Worm (Caenorhabditis elegans) whole organism, midembryonic: ENCODE measurements around the gene ZC443.4.

Source experiments
- T22C8.4 ChIP-seq: fragments of 200-800 bp; sonication (Bioruptor generic); IDR thresholded peaks from 2 replicates; pipeline ENCODE4 v1.3.6; 2022; ENCODE audit warnings: missing genetic modification characterization, missing compliant biosample characterization
- cog-1 ChIP-seq: sonication (generic microtip); optimal IDR thresholded peaks from 2 replicates; lab custom pipeline; 2016; ENCODE audit warnings: missing genetic modification characterization, missing compliant biosample characterization
- flt-1 ChIP-seq: fragments of 200-800 bp; sonication (Bioruptor generic); IDR thresholded peaks from 2 replicates; pipeline ENCODE4 v1.3.6; 2022; ENCODE audit warnings: missing genetic modification characterization, missing compliant biosample characterization
- klf-2 ChIP-seq: fragments of 200-800 bp; sonication (Bioruptor generic); conservative IDR thresholded peaks from 2 replicates; pipeline ENCODE4 v1.3.6; 2022; ENCODE audit warnings: missing genetic modification reagents, missing genetic modification characterization, missing compliant biosample characterization
- med-1 ChIP-seq: sonication (generic microtip); optimal IDR thresholded peaks from 2 replicates; lab custom pipeline; 2017; ENCODE audit warnings: missing genetic modification characterization, mild to moderate bottlenecking, missing compliant biosample characterization, antibody characterized with exemption, missing genetic modification reagents; ENCODE audit not compliant: insufficient read depth
- ref-1 ChIP-seq: fragments of 200-800 bp; sonication (Bioruptor generic); conservative IDR thresholded peaks from 2 replicates; pipeline ENCODE4 v1.3.6; 2022; ENCODE audit warnings: missing genetic modification reagents, missing genetic modification characterization, missing compliant biosample characterization
- tab-1 ChIP-seq: fragments of 200-800 bp; sonication (Bioruptor generic); IDR thresholded peaks from 2 replicates; pipeline ENCODE4 v1.3.6; 2022; ENCODE audit warnings: missing genetic modification characterization, missing compliant biosample characterization
- ztf-23 ChIP-seq: fragments of 200-800 bp; sonication (Bioruptor generic); IDR thresholded peaks from 2 replicates; pipeline ENCODE4 v1.3.6; 2022; ENCODE audit warnings: missing genetic modification reagents, missing genetic modification characterization, missing compliant biosample characterization
- ztf-29 ChIP-seq: fragments of 200-800 bp; sonication (Bioruptor generic); IDR thresholded peaks from 2 replicates; pipeline ENCODE4 v1.3.6; 2022; ENCODE audit warnings: missing genetic modification reagents, missing genetic modification characterization, missing compliant biosample characterization

The ZC443.4 gene

ce11 chrV:12792752-12793151 lies 26.9 kb downstream of the ZC443.4 start, which contains the start of gene ugt-5:
Gene ugt-5 (minus strand): TSS chrV:12792965.
- TF ChIP-seq med-1 (GFP tag; lab: Kevin White, UChicago) = no peak
- TF ChIP-seq cog-1 = no peak
- no peak for TF ChIP-seq ztf-23 (GFP tag; lab: Robert Waterston, UW)
- no peak for TF ChIP-seq tab-1 (GFP tag; lab: Robert Waterston, UW)
- no peak for TF ChIP-seq klf-2 (GFP tag; lab: Robert Waterston, UW)
- no peak for TF ChIP-seq ref-1 (GFP tag; lab: Robert Waterston, UW)
- no peak for TF ChIP-seq T22C8.4
- TF ChIP-seq ztf-29 (GFP tag; lab: Robert Waterston, UW) = no peak
- no peak for TF ChIP-seq flt-1 (GFP tag; lab: Robert Waterston, UW)

- no peak for TF ChIP-seq ztf-29 (GFP tag; lab: Robert Waterston, UW)
- no peak for TF ChIP-seq ztf-23 (GFP tag; lab: Robert Waterston, UW)
- TF ChIP-seq med-1 (GFP tag; lab: Kevin White, UChicago) = no peak
- no peak for TF ChIP-seq klf-2 (GFP tag; lab: Robert Waterston, UW)
- TF ChIP-seq cog-1 = no peak
- TF ChIP-seq tab-1 (GFP tag; lab: Robert Waterston, UW) = no peak
- TF ChIP-seq ref-1 (GFP tag; lab: Robert Waterston, UW) = no peak
- TF ChIP-seq flt-1 (GFP tag; lab: Robert Waterston, UW) = no peak
- TF ChIP-seq T22C8.4 = no peak
Observed at ce11 chrV:12790188-12790587, 29.5 kb downstream of the ZC443.4 start, which contains the start of gene srbc-43. Gene srbc-43 (minus strand): TSS chrV:12790518.

ce11 chrV:12788451-12788850 lies 31.2 kb downstream of the ZC443.4 start, which contains the start of gene srbc-44:
Gene srbc-44 (minus strand): TSS chrV:12788551.
- TF ChIP-seq ref-1 (GFP tag; lab: Robert Waterston, UW) (no peak), klf-2 (GFP tag; lab: Robert Waterston, UW) (no peak), tab-1 (GFP tag; lab: Robert Waterston, UW) (no peak), cog-1 (no peak), T22C8.4 (no peak), ztf-23 (GFP tag; lab: Robert Waterston, UW) (no peak), ztf-29 (GFP tag; lab: Robert Waterston, UW) (no peak), med-1 (GFP tag; lab: Kevin White, UChicago) (no peak), flt-1 (GFP tag; lab: Robert Waterston, UW) (no peak)

- TF ChIP-seq klf-2 (GFP tag; lab: Robert Waterston, UW) = no peak
- no peak for TF ChIP-seq tab-1 (GFP tag; lab: Robert Waterston, UW)
- no peak for TF ChIP-seq flt-1 (GFP tag; lab: Robert Waterston, UW)
- no peak for TF ChIP-seq cog-1
- no peak for TF ChIP-seq ztf-29 (GFP tag; lab: Robert Waterston, UW)
- no peak for TF ChIP-seq T22C8.4
- TF ChIP-seq ztf-23 (GFP tag; lab: Robert Waterston, UW) = no peak
- no peak for TF ChIP-seq ref-1 (GFP tag; lab: Robert Waterston, UW)
- TF ChIP-seq med-1 (GFP tag; lab: Kevin White, UChicago) = no peak
Observed at ce11 chrV:12787026-12787425, 32.7 kb downstream of the ZC443.4 start, which contains the start of gene fkb-4. Gene fkb-4 (minus strand): TSS chrV:12787126.

- no peak for TF ChIP-seq flt-1 (GFP tag; lab: Robert Waterston, UW)
- TF ChIP-seq med-1 (GFP tag; lab: Kevin White, UChicago) = no peak
- TF ChIP-seq ztf-23 (GFP tag; lab: Robert Waterston, UW) = no peak
- no peak for TF ChIP-seq ref-1 (GFP tag; lab: Robert Waterston, UW)
- no peak for TF ChIP-seq tab-1 (GFP tag; lab: Robert Waterston, UW)
- TF ChIP-seq T22C8.4 = no peak
- no peak for TF ChIP-seq ztf-29 (GFP tag; lab: Robert Waterston, UW)
- no peak for TF ChIP-seq klf-2 (GFP tag; lab: Robert Waterston, UW)
- no peak for TF ChIP-seq cog-1
Observed at ce11 chrV:12786340-12786739, 33.3 kb downstream of the ZC443.4 start.

ce11 chrV:12784861-12785260 lies 34.8 kb downstream of the ZC443.4 start, which contains the start of gene sre-20:
Gene sre-20 (minus strand): TSS chrV:12784961.
- TF ChIP-seq cog-1 (no peak), T22C8.4 (no peak), flt-1 (GFP tag; lab: Robert Waterston, UW) (no peak), tab-1 (GFP tag; lab: Robert Waterston, UW) (no peak), klf-2 (GFP tag; lab: Robert Waterston, UW) (no peak), ztf-23 (GFP tag; lab: Robert Waterston, UW) (no peak), ref-1 (GFP tag; lab: Robert Waterston, UW) (no peak), med-1 (GFP tag; lab: Kevin White, UChicago) (no peak), ztf-29 (GFP tag; lab: Robert Waterston, UW) (no peak)

- TF ChIP-seq flt-1 (GFP tag; lab: Robert Waterston, UW) (peak; percentile 97), med-1 (GFP tag; lab: Kevin White, UChicago) (peak; percentile 67), klf-2 (GFP tag; lab: Robert Waterston, UW) (peak; percentile 98), ref-1 (GFP tag; lab: Robert Waterston, UW) (peak; percentile 90), cog-1 (peak; percentile 58), ztf-23 (GFP tag; lab: Robert Waterston, UW) (peak; percentile 97), tab-1 (GFP tag; lab: Robert Waterston, UW) (peak; percentile 96), T22C8.4 (peak; percentile 93), ztf-29 (GFP tag; lab: Robert Waterston, UW) (peak; percentile 96)
Observed at ce11 chrV:12780248-12780647, 39.4 kb downstream of the ZC443.4 start.

ce11 chrV:12773852-12774251 lies 45.8 kb downstream of the ZC443.4 start:
- TF ChIP-seq med-1 (GFP tag; lab: Kevin White, UChicago) (no peak), cog-1 (no peak), tab-1 (GFP tag; lab: Robert Waterston, UW) (no peak), ztf-29 (GFP tag; lab: Robert Waterston, UW) (no peak), ztf-23 (GFP tag; lab: Robert Waterston, UW) (no peak), T22C8.4 (no peak), flt-1 (GFP tag; lab: Robert Waterston, UW) (no peak), klf-2 (GFP tag; lab: Robert Waterston, UW) (no peak), ref-1 (GFP tag; lab: Robert Waterston, UW) (no peak)

- TF ChIP-seq ref-1 (GFP tag; lab: Robert Waterston, UW) (no peak), ztf-23 (GFP tag; lab: Robert Waterston, UW) (no peak), klf-2 (GFP tag; lab: Robert Waterston, UW) (no peak), T22C8.4 (no peak), tab-1 (GFP tag; lab: Robert Waterston, UW) (no peak), flt-1 (GFP tag; lab: Robert Waterston, UW) (no peak), ztf-29 (GFP tag; lab: Robert Waterston, UW) (no peak), cog-1 (no peak), med-1 (GFP tag; lab: Kevin White, UChicago) (no peak)
Observed at ce11 chrV:12773222-12773621, 46.5 kb downstream of the ZC443.4 start, which contains the start of gene ZC455.1. Gene ZC455.1 (plus strand): TSS chrV:12773522.
